Fruit fly (Drosophila melanogaster) whole organism, embryonic: ENCODE results near the gene CG3123.

Experiments used
- CG10959 ChIP-seq: fragments of 200-800 bp; sonication (Bioruptor generic); IDR thresholded peaks from 2 replicates; pipeline ENCODE4 v1.3.6; 2022; ENCODE audit warnings: missing biosample characterization, missing genetic modification characterization
- CG12219 ChIP-seq: fragments of 200-800 bp; sonication (Bioruptor generic); optimal IDR thresholded peaks from 3 replicates; lab custom pipeline; 2018; ENCODE audit warnings: missing biosample characterization, mild to moderate bottlenecking, missing genetic modification characterization
- CG12769 ChIP-seq: fragments of 200-800 bp; sonication (Bioruptor generic); optimal IDR thresholded peaks from 2 replicates; lab custom pipeline; 2019; ENCODE audit warnings: missing biosample characterization, mild to moderate bottlenecking, missing genetic modification characterization, moderate library complexity
- CG15011 ChIP-seq: fragments of 200-800 bp; sonication (Bioruptor generic); optimal IDR thresholded peaks from 3 replicates; lab custom pipeline; 2018; ENCODE audit warnings: missing biosample characterization, mild to moderate bottlenecking, missing genetic modification characterization
- CG17186 ChIP-seq: fragments of 200-800 bp; sonication (Bioruptor generic); optimal IDR thresholded peaks from 3 replicates; lab custom pipeline; 2017; ENCODE audit warnings: missing biosample characterization, missing genetic modification reagents, missing genetic modification characterization
- CG1832 ChIP-seq: fragments of 200-800 bp; sonication (Bioruptor generic); optimal IDR thresholded peaks from 2 replicates; lab custom pipeline; 2017; ENCODE audit warnings: missing biosample characterization, mild to moderate bottlenecking, missing genetic modification characterization, inconsistent platforms
- CG33557 ChIP-seq: fragments of 200-800 bp; sonication (Bioruptor generic); optimal IDR thresholded peaks from 2 replicates; lab custom pipeline; 2019; ENCODE audit warnings: missing biosample characterization, mild to moderate bottlenecking, missing genetic modification characterization, moderate library complexity
- CG42726 ChIP-seq: fragments of 200-800 bp; sonication (Bioruptor generic); IDR thresholded peaks from 2 replicates; pipeline ENCODE4 v1.3.6; 2022; ENCODE audit warnings: missing biosample characterization, missing genetic modification characterization; ENCODE audit not compliant: partially characterized antibody
- CG4282 ChIP-seq: fragments of 200-800 bp; sonication (Bioruptor generic); optimal IDR thresholded peaks from 2 replicates; lab custom pipeline; 2016; ENCODE audit warnings: missing biosample characterization, missing genetic modification characterization
- CG6254 ChIP-seq: fragments of 200-800 bp; sonication (Bioruptor generic); optimal IDR thresholded peaks from 3 replicates; lab custom pipeline; 2017; ENCODE audit warnings: mild to moderate bottlenecking, missing biosample characterization, missing genetic modification reagents, missing genetic modification characterization
- CG6272 ChIP-seq: fragments of 200-800 bp; sonication (Bioruptor generic); IDR thresholded peaks from 2 replicates; pipeline ENCODE4 v1.3.6; 2022; ENCODE audit warnings: missing biosample characterization, missing genetic modification characterization
- CG7987 ChIP-seq: fragments of 200-800 bp; sonication (Bioruptor generic); optimal IDR thresholded peaks from 2 replicates; lab custom pipeline; 2018; ENCODE audit warnings: missing biosample characterization, mild to moderate bottlenecking, missing genetic modification characterization, moderate library complexity
- CG9437 ChIP-seq: fragments of 200-800 bp; sonication (Bioruptor generic); optimal IDR thresholded peaks from 2 replicates; lab custom pipeline; 2018; ENCODE audit warnings: missing biosample characterization, mild to moderate bottlenecking, missing genetic modification characterization
- CoRest ChIP-seq: fragments of 200-800 bp; sonication (Bioruptor generic); optimal IDR thresholded peaks from 3 replicates; lab custom pipeline; 2018; ENCODE audit warnings: missing biosample characterization, mild to moderate bottlenecking, missing genetic modification characterization, moderate library complexity
- Dbx ChIP-seq: fragments of 200-800 bp; sonication (Bioruptor generic); IDR thresholded peaks from 3 replicates; pipeline ENCODE4 v1.3.6; 2022; ENCODE audit warnings: missing biosample characterization, missing genetic modification characterization
- Deaf1 ChIP-seq: fragments of 200-800 bp; optimal IDR thresholded peaks from 3 replicates; lab custom pipeline; 2019; ENCODE audit warnings: missing biosample characterization, mild to moderate bottlenecking, missing genetic modification characterization, moderate library complexity
- Dfd ChIP-seq, 2 experiments: fragments of >200 bp; optimal IDR thresholded peaks; 2 replicates each; lab custom pipeline; 2017; ENCODE audit warnings: missing biosample characterization in 2 of 2, missing genetic modification characterization in 2 of 2
- Dref ChIP-seq: fragments of 200-800 bp; sonication (Bioruptor generic); IDR thresholded peaks from 2 replicates; pipeline ENCODE4 v1.3.6; 2022; ENCODE audit warnings: missing biosample characterization, missing genetic modification characterization
- E2f1 ChIP-seq: fragments of 200-800 bp; sonication (Bioruptor generic); IDR thresholded peaks from 2 replicates; pipeline ENCODE4 v1.3.6; 2022; ENCODE audit warnings: missing biosample characterization, missing genetic modification characterization
- E2f2 ChIP-seq: fragments of 200-800 bp; sonication (Bioruptor generic); IDR thresholded peaks from 2 replicates; pipeline ENCODE4 v1.3.6; 2022; ENCODE audit warnings: missing biosample characterization, missing genetic modification characterization
- HLH4C ChIP-seq: fragments of 200-800 bp; sonication (Bioruptor generic); IDR thresholded peaks from 3 replicates; pipeline ENCODE4 v1.3.6; 2022; ENCODE audit warnings: missing biosample characterization, missing genetic modification characterization; ENCODE audit not compliant: partially characterized antibody
- Hand ChIP-seq: fragments of 200-800 bp; sonication (Bioruptor generic); optimal IDR thresholded peaks from 2 replicates; lab custom pipeline; 2017; ENCODE audit warnings: mild to moderate bottlenecking, missing biosample characterization, missing genetic modification reagents, missing genetic modification characterization
- Med ChIP-seq: fragments of 200-800 bp; sonication (Bioruptor generic); peaks from one replicate; lab custom pipeline; 2016; ENCODE audit warnings: missing biosample characterization, missing genetic modification characterization, mild to moderate bottlenecking, inconsistent platforms, moderate library complexity
- NK7.1 ChIP-seq: fragments of 200-800 bp; sonication (Bioruptor generic); optimal IDR thresholded peaks from 3 replicates; lab custom pipeline; 2016; ENCODE audit warnings: missing biosample characterization, missing genetic modification characterization
- Opbp ChIP-seq: fragments of 200-800 bp; sonication (Bioruptor generic); IDR thresholded peaks from 3 replicates; pipeline ENCODE4 v1.3.6; 2022; ENCODE audit warnings: missing biosample characterization, missing genetic modification characterization; ENCODE audit not compliant: partially characterized antibody
- PHDP ChIP-seq: fragments of 200-800 bp; sonication (Bioruptor generic); optimal IDR thresholded peaks from 3 replicates; lab custom pipeline; 2018; ENCODE audit warnings: missing biosample characterization, mild to moderate bottlenecking, missing genetic modification characterization, moderate library complexity
- Sin3A ChIP-seq: fragments of >200 bp; optimal IDR thresholded peaks from 2 replicates; lab custom pipeline; 2018
- Spps ChIP-seq: fragments of 200-800 bp; sonication (Bioruptor generic); optimal IDR thresholded peaks from 2 replicates; lab custom pipeline; 2018; ENCODE audit warnings: missing biosample characterization, mild to moderate bottlenecking, missing genetic modification characterization
- Trl ChIP-seq, 3 experiments: fragments of >200 bp in 2 of 3; fragments of 200-800 bp in 1 of 3; sonication (Bioruptor generic) in 1 of 3; optimal IDR thresholded peaks; 2 replicates in 1 of 3; 3 replicates in 2 of 3; lab custom pipeline; 2016 to 2017; ENCODE audit warnings: missing biosample characterization in 1 of 3, missing genetic modification characterization in 1 of 3
- Xrp1 ChIP-seq: fragments of 200-800 bp; sonication (Bioruptor generic); IDR thresholded peaks from 2 replicates; pipeline ENCODE4 v1.3.6; 2022; ENCODE audit warnings: missing biosample characterization, missing genetic modification characterization
- al ChIP-seq: fragments of 200-800 bp; sonication (Bioruptor generic); IDR thresholded peaks from 2 replicates; pipeline ENCODE4 v1.3.6; 2022; ENCODE audit warnings: missing biosample characterization, missing genetic modification characterization
- cas ChIP-seq: fragments of 200-800 bp; sonication (Bioruptor generic); IDR thresholded peaks from 2 replicates; pipeline ENCODE4 v1.3.6; 2022; ENCODE audit warnings: missing biosample characterization, missing genetic modification characterization
- chif ChIP-seq, 2 experiments: fragments of 200-800 bp; sonication (Bioruptor generic); optimal IDR thresholded peaks; 3 replicates each; lab custom pipeline; 2016; ENCODE audit warnings: missing biosample characterization in 2 of 2, missing genetic modification characterization in 2 of 2
- chm ChIP-seq: fragments of 200-800 bp; sonication (Bioruptor generic); IDR thresholded peaks from 2 replicates; pipeline ENCODE4 v1.3.6; 2022; ENCODE audit warnings: missing biosample characterization, missing genetic modification characterization
- ems ChIP-seq: fragments of 200-800 bp; sonication (Bioruptor generic); optimal IDR thresholded peaks from 3 replicates; lab custom pipeline; 2016; ENCODE audit warnings: missing biosample characterization, missing genetic modification characterization
- ewg ChIP-seq: fragments of 200-800 bp; sonication (Bioruptor generic); optimal IDR thresholded peaks from 3 replicates; lab custom pipeline; 2017; ENCODE audit warnings: mild to moderate bottlenecking, missing biosample characterization, missing genetic modification reagents, missing genetic modification characterization
- gsb ChIP-seq: fragments of 200-800 bp; sonication (Bioruptor generic); IDR thresholded peaks from 2 replicates; pipeline ENCODE4 v1.3.6; 2022; ENCODE audit warnings: missing biosample characterization, missing genetic modification characterization
- ind ChIP-seq: fragments of 200-800 bp; sonication (Bioruptor generic); optimal IDR thresholded peaks from 3 replicates; lab custom pipeline; 2016; ENCODE audit warnings: missing biosample characterization, missing genetic modification characterization
- jigr1 ChIP-seq: fragments of 200-800 bp; sonication (Bioruptor generic); IDR thresholded peaks from 3 replicates; pipeline ENCODE4 v1.3.6; 2022; ENCODE audit warnings: missing biosample characterization, missing genetic modification characterization
- jing ChIP-seq: fragments of 200-800 bp; sonication (Bioruptor generic); optimal IDR thresholded peaks from 2 replicates; lab custom pipeline; 2018; ENCODE audit warnings: missing biosample characterization, mild to moderate bottlenecking, missing genetic modification characterization
- kay ChIP-seq: fragments of 200-800 bp; sonication (Bioruptor generic); optimal IDR thresholded peaks from 2 replicates; lab custom pipeline; 2016; ENCODE audit warnings: missing biosample characterization, missing genetic modification characterization
- knrl ChIP-seq: fragments of 200-800 bp; sonication (Bioruptor generic); IDR thresholded peaks from 3 replicates; pipeline ENCODE4 v1.3.6; 2022; ENCODE audit warnings: missing biosample characterization, missing genetic modification characterization; ENCODE audit not compliant: partially characterized antibody
- lilli ChIP-seq: fragments of 200-800 bp; sonication (Bioruptor generic); optimal IDR thresholded peaks from 3 replicates; lab custom pipeline; 2016; ENCODE audit warnings: missing biosample characterization, missing genetic modification characterization
- maf-S ChIP-seq: fragments of 200-800 bp; sonication (Bioruptor generic); optimal IDR thresholded peaks from 2 replicates; lab custom pipeline; 2016; ENCODE audit warnings: missing biosample characterization, missing genetic modification characterization
- org-1 ChIP-seq: fragments of 200-800 bp; sonication (Bioruptor generic); optimal IDR thresholded peaks from 2 replicates; lab custom pipeline; 2017; ENCODE audit warnings: missing biosample characterization, missing genetic modification characterization
- sd ChIP-seq: fragments of 200-800 bp; sonication (Bioruptor generic); optimal IDR thresholded peaks from 3 replicates; lab custom pipeline; 2018; ENCODE audit warnings: missing biosample characterization, mild to moderate bottlenecking, missing genetic modification characterization, moderate library complexity
- slp2 ChIP-seq: fragments of 200-800 bp; sonication (Bioruptor generic); optimal IDR thresholded peaks from 2 replicates; lab custom pipeline; 2016; ENCODE audit warnings: missing biosample characterization, missing genetic modification characterization
- tap ChIP-seq: fragments of 200-800 bp; optimal IDR thresholded peaks from 3 replicates; lab custom pipeline; 2019; ENCODE audit warnings: missing biosample characterization, mild to moderate bottlenecking, missing genetic modification characterization, moderate library complexity
- zen ChIP-seq: fragments of 200-800 bp; sonication (Bioruptor generic); optimal IDR thresholded peaks from 3 replicates; lab custom pipeline; 2018; ENCODE audit warnings: missing biosample characterization, mild to moderate bottlenecking, missing genetic modification characterization, moderate library complexity
- zfh2 ChIP-seq: fragments of 200-800 bp; sonication (Bioruptor generic); optimal IDR thresholded peaks from 2 replicates; lab custom pipeline; 2016; ENCODE audit warnings: missing biosample characterization, missing genetic modification characterization

The CG3123 gene

dm6 chr2L:2872309-2872932 is 47.1 kb upstream of the CG3123 start (continued):
- TF ChIP-seq lilli (peak; percentile 56), jigr1 (GFP tag; lab: Robert Waterston, UW) (no peak), Dref (GFP tag; lab: Robert Waterston, UW) (no peak), Med (peak; percentile 80), cas (GFP tag; lab: Robert Waterston, UW) (no peak), jing (no peak), CG12219 (GFP tag; lab: Kevin White, UChicago) (peak; percentile 15), chm (GFP tag; lab: Robert Waterston, UW) (0 out of 2 replicates have a peak, but pooled peaks have one; percentile 6), Deaf1 (peak; percentile 26), E2f2 (0 out of 2 replicates have a peak, but pooled peaks have one; percentile 9), zen (tag; lab: Kevin White, UChicago) (no peak), Hand (GFP tag; lab: Kevin White, UChicago) (no peak), CG10959 (GFP tag; lab: Robert Waterston, UW) (no peak), slp2 (GFP tag; lab: Kevin White, UChicago) (no peak), Dbx (peak; percentile 26; the same call in 1 of the 3 replicates), CG1832 (GFP tag; lab: Kevin White, UChicago) (no peak), CG15011 (GFP tag; lab: Kevin White, UChicago) (no peak), kay (GFP tag; lab: Kevin White, UChicago) (no peak), Dfd (GFP tag; optimal IDR thresholded peaks at IDR 0.05; lab: Kevin White, UChicago) (no peak), zfh2 (no peak), CoRest (tag; lab: Kevin White, UChicago) (peak; percentile 55), chif (GFP tag; optimal IDR thresholded peaks at IDR 0.05; lab: Kevin White, UChicago) (no peak), sd (tag; lab: Kevin White, UChicago) (peak; percentile 95), CG33557 (GFP tag; lab: Kevin White, UChicago) (no peak), Xrp1 (peak; percentile 49; the same call in 1 of the 2 replicates), PHDP (peak; percentile 13), CG6272 (GFP tag; lab: Robert Waterston, UW) (no peak), tap (no peak), knrl (GFP tag; lab: Robert Waterston, UW) (no peak), maf-S (no peak), ind (GFP tag; lab: Kevin White, UChicago) (no peak), Spps (tag; lab: Kevin White, UChicago) (no peak), CG6254 (GFP tag; lab: Kevin White, UChicago) (no peak), ems (peak; percentile 10), E2f1 (GFP tag; lab: Robert Waterston, UW) (no peak), CG4282 (no peak), Sin3A (lab: Kevin White, UChicago) (no peak), ewg (GFP tag; lab: Kevin White, UChicago) (no peak), CG42726 (GFP tag; lab: Robert Waterston, UW) (no peak), CG17186 (GFP tag; lab: Kevin White, UChicago) (no peak), CG12769 (peak; percentile 61), gsb (GFP tag; lab: Robert Waterston, UW) (0 out of 2 replicates have a peak, but pooled peaks have one; percentile 13), CG7987 (GFP tag; lab: Kevin White, UChicago) (peak; percentile 91), HLH4C (GFP tag; lab: Robert Waterston, UW) (no peak), Opbp (GFP tag; lab: Robert Waterston, UW) (no peak), al (no peak), NK7.1 (GFP tag; lab: Kevin White, UChicago) (no peak), Trl (optimal IDR thresholded peaks at IDR 0.05; lab: Kevin White, UChicago) (no peak), Trl (GFP tag; optimal IDR thresholded peaks at IDR 0.05; lab: Kevin White, UChicago) (no peak), CG9437 (peak; percentile 34), org-1 (no peak)
